Fruit fly (Drosophila melanogaster) whole organism, pupa: ENCODE data around the gene PIG-K.
A peak's percentile ranks its signal among the peaks of the same experiment; 100 is the strongest.

Source experiments
- CG10348 ChIP-seq: fragments of 200-800 bp; sonication (Bioruptor generic); IDR thresholded peaks from 2 replicates; pipeline ENCODE4 v1.3.6; 2022; ENCODE audit warnings: missing biosample characterization, missing genetic modification characterization
- CG12605 ChIP-seq: fragments of 200-800 bp; sonication (Bioruptor generic); IDR thresholded peaks from 2 replicates; pipeline ENCODE4 v1.3.6; 2022; ENCODE audit warnings: missing biosample characterization, missing genetic modification characterization
- CG13204 ChIP-seq: fragments of 200-800 bp; sonication (Bioruptor generic); optimal IDR thresholded peaks from 2 replicates; lab custom pipeline; 2018; ENCODE audit warnings: missing biosample characterization, mild to moderate bottlenecking, missing genetic modification characterization, moderate library complexity
- CG14655 ChIP-seq: fragments of 200-800 bp; sonication (Bioruptor generic); optimal IDR thresholded peaks from 3 replicates; lab custom pipeline; 2017; ENCODE audit warnings: mild to moderate bottlenecking, missing biosample characterization, missing genetic modification reagents, missing genetic modification characterization
- CG15710 ChIP-seq: fragments of 200-800 bp; sonication (Bioruptor generic); optimal IDR thresholded peaks from 2 replicates; lab custom pipeline; 2018; ENCODE audit warnings: missing biosample characterization, mild to moderate bottlenecking, missing genetic modification characterization, moderate library complexity
- CG17806 ChIP-seq: fragments of 200-800 bp; sonication (Bioruptor generic); optimal IDR thresholded peaks from 2 replicates; lab custom pipeline; 2018; ENCODE audit warnings: missing biosample characterization, mild to moderate bottlenecking, missing genetic modification characterization, moderate library complexity
- CG32121 ChIP-seq: fragments of 200-800 bp; sonication (Bioruptor generic); IDR thresholded peaks from 2 replicates; pipeline ENCODE4 v1.3.6; 2022; ENCODE audit warnings: missing biosample characterization, missing genetic modification characterization
- CG34367 ChIP-seq: fragments of 200-800 bp; sonication (Bioruptor generic); optimal IDR thresholded peaks from 2 replicates; lab custom pipeline; 2018; ENCODE audit warnings: missing biosample characterization, mild to moderate bottlenecking, missing genetic modification characterization
- CG4496 ChIP-seq: fragments of 200-800 bp; sonication (Bioruptor generic); IDR thresholded peaks from 3 replicates; pipeline ENCODE4 v1.3.6; 2022; ENCODE audit warnings: missing biosample characterization, missing genetic modification characterization
- CG8159 ChIP-seq: fragments of 200-800 bp; sonication (Bioruptor generic); optimal IDR thresholded peaks from 3 replicates; lab custom pipeline; 2018; ENCODE audit warnings: missing biosample characterization, mild to moderate bottlenecking, missing genetic modification characterization, moderate library complexity
- CG8301 ChIP-seq: fragments of 200-800 bp; sonication (Bioruptor generic); optimal IDR thresholded peaks from 2 replicates; lab custom pipeline; 2018; ENCODE audit warnings: missing biosample characterization, mild to moderate bottlenecking, missing genetic modification characterization
- CG9948 ChIP-seq: fragments of 200-800 bp; sonication (Bioruptor generic); optimal IDR thresholded peaks from 2 replicates; lab custom pipeline; 2018; ENCODE audit warnings: missing biosample characterization, mild to moderate bottlenecking, missing genetic modification characterization, moderate library complexity
- D1 ChIP-seq: fragments of 200-800 bp; sonication (Bioruptor generic); optimal IDR thresholded peaks from 2 replicates; lab custom pipeline; 2018; ENCODE audit warnings: missing biosample characterization, mild to moderate bottlenecking, missing genetic modification characterization, moderate library complexity
- EcR ChIP-seq: fragments of 200-800 bp; sonication (Bioruptor generic); optimal IDR thresholded peaks from 3 replicates; lab custom pipeline; 2019; ENCODE audit warnings: missing biosample characterization, missing genetic modification characterization, mild to moderate bottlenecking, moderate library complexity, missing genetic modification reagents
- Ets98B ChIP-seq: fragments of 200-800 bp; sonication (Bioruptor generic); IDR thresholded peaks from 2 replicates; pipeline ENCODE4 v1.3.6; 2022; ENCODE audit warnings: missing biosample characterization, missing genetic modification characterization
- Pif1A ChIP-seq: fragments of 200-800 bp; sonication (Bioruptor generic); optimal IDR thresholded peaks from 3 replicates; lab custom pipeline; 2016; ENCODE audit warnings: missing biosample characterization, missing genetic modification characterization
- Pif1B ChIP-seq: fragments of 200-800 bp; sonication (Bioruptor generic); optimal IDR thresholded peaks from 3 replicates; lab custom pipeline; 2016; ENCODE audit warnings: missing biosample characterization, missing genetic modification characterization
- Snoo ChIP-seq: fragments of 200-800 bp; sonication (Bioruptor generic); optimal IDR thresholded peaks from 3 replicates; lab custom pipeline; 2017; ENCODE audit warnings: missing biosample characterization, mild to moderate bottlenecking, missing genetic modification characterization, inconsistent platforms
- fd96Ca ChIP-seq: fragments of 200-800 bp; sonication (Bioruptor generic); IDR thresholded peaks from 3 replicates; pipeline ENCODE4 v1.3.6; 2022; ENCODE audit warnings: missing biosample characterization, missing genetic modification characterization
- gl ChIP-seq: fragments of 200-800 bp; sonication (Bioruptor generic); optimal IDR thresholded peaks from 2 replicates; lab custom pipeline; 2018; ENCODE audit warnings: missing biosample characterization, mild to moderate bottlenecking, missing genetic modification characterization
- rn ChIP-seq: fragments of 200-800 bp; sonication (Bioruptor generic); IDR thresholded peaks from 2 replicates; pipeline ENCODE4 v1.3.6; 2022; ENCODE audit warnings: missing biosample characterization, missing genetic modification characterization

Gene PIG-K

dm6 chrX:2036800-2037488 is 27.8 kb upstream of the PIG-K start:
- no peak for TF ChIP-seq fd96Ca (GFP tag; lab: Robert Waterston, UW)
- TF ChIP-seq Pif1B (GFP tag; lab: Kevin White, UChicago), result peak; percentile 1
- TF ChIP-seq CG4496, result no peak; the same call in 2 of the 3 replicates
- no peak; the same call in 1 of the 2 replicates for TF ChIP-seq Ets98B
- TF ChIP-seq CG8301 (tag; lab: Kevin White, UChicago), result peak; percentile 52
- no peak for TF ChIP-seq CG8159 (tag; lab: Kevin White, UChicago)
- TF ChIP-seq gl (tag; lab: Kevin White, UChicago), result no peak
- TF ChIP-seq EcR (GFP tag; lab: Kevin White, UChicago), result no peak
- TF ChIP-seq CG13204 (GFP tag; lab: Kevin White, UChicago), result no peak
- TF ChIP-seq rn (GFP tag; lab: Robert Waterston, UW), result no peak
- TF ChIP-seq CG15710 (tag; lab: Kevin White, UChicago), result no peak
- TF ChIP-seq Snoo, result no peak
- no peak for TF ChIP-seq CG17806 (tag; lab: Kevin White, UChicago)
- TF ChIP-seq CG12605 (GFP tag; lab: Robert Waterston, UW), result no peak
- no peak for TF ChIP-seq CG34367 (tag; lab: Kevin White, UChicago)
- no peak for TF ChIP-seq CG32121 (GFP tag; lab: Robert Waterston, UW)
- no peak for TF ChIP-seq D1 (tag; lab: Kevin White, UChicago)
- TF ChIP-seq Pif1A, result peak; percentile 19
- no peak for TF ChIP-seq CG10348 (GFP tag; lab: Robert Waterston, UW)
- TF ChIP-seq CG9948 (tag; lab: Kevin White, UChicago), result no peak
- peak; percentile 63 for TF ChIP-seq CG14655

dm6 chrX:2036383-2036782 is 27.2 kb upstream of the PIG-K start:
- no peak for TF ChIP-seq CG17806 (tag; lab: Kevin White, UChicago)
- TF ChIP-seq rn (GFP tag; lab: Robert Waterston, UW), result no peak
- no peak for TF ChIP-seq CG8159 (tag; lab: Kevin White, UChicago)
- TF ChIP-seq Snoo, result no peak
- TF ChIP-seq Pif1B (GFP tag; lab: Kevin White, UChicago), result no peak
- 0 out of 3 replicates have a peak, but pooled peaks have one; percentile 5 for TF ChIP-seq fd96Ca (GFP tag; lab: Robert Waterston, UW)
- TF ChIP-seq EcR (GFP tag; lab: Kevin White, UChicago), result no peak
- TF ChIP-seq Pif1A, result no peak
- no peak for TF ChIP-seq D1 (tag; lab: Kevin White, UChicago)
- peak; percentile 99 for TF ChIP-seq CG13204 (GFP tag; lab: Kevin White, UChicago)
- no peak for TF ChIP-seq CG10348 (GFP tag; lab: Robert Waterston, UW)
- TF ChIP-seq Ets98B, result peak; percentile 50; the same call in 1 of the 2 replicates
- no peak for TF ChIP-seq CG14655
- TF ChIP-seq CG9948 (tag; lab: Kevin White, UChicago), result no peak
- TF ChIP-seq CG8301 (tag; lab: Kevin White, UChicago), result no peak
- TF ChIP-seq CG34367 (tag; lab: Kevin White, UChicago), result no peak
- TF ChIP-seq CG15710 (tag; lab: Kevin White, UChicago), result no peak
- no peak for TF ChIP-seq gl (tag; lab: Kevin White, UChicago)
- TF ChIP-seq CG32121 (GFP tag; lab: Robert Waterston, UW), result 0 out of 2 replicates have a peak, but pooled peaks have one; percentile 34
- peak; percentile 80 for TF ChIP-seq CG4496
- TF ChIP-seq CG12605 (GFP tag; lab: Robert Waterston, UW), result 0 out of 2 replicates have a peak, but pooled peaks have one; percentile 8

dm6 chrX:2032821-2033436 is 23.8 kb upstream of the PIG-K start:
- 0 out of 2 replicates have a peak, but pooled peaks have one; percentile 11 for TF ChIP-seq CG32121 (GFP tag; lab: Robert Waterston, UW)
- TF ChIP-seq Snoo, result no peak
- no peak for TF ChIP-seq D1 (tag; lab: Kevin White, UChicago)
- TF ChIP-seq, all 21 proteins: peak for 1

dm6 chrX:2032160-2032801 is 23.1 kb upstream of the PIG-K start:
- TF ChIP-seq CG10348 (GFP tag; lab: Robert Waterston, UW) (no peak), CG34367 (tag; lab: Kevin White, UChicago) (no peak), CG8301 (tag; lab: Kevin White, UChicago) (peak; percentile 35), Pif1B (GFP tag; lab: Kevin White, UChicago) (no peak), EcR (GFP tag; lab: Kevin White, UChicago) (peak; percentile 61), CG14655 (peak; percentile 6), D1 (tag; lab: Kevin White, UChicago) (no peak), Pif1A (no peak)
- TF ChIP-seq, all 21 proteins: peak for 3

dm6 chrX:2031308-2031707 is 22.1 kb upstream of the PIG-K start:
- TF ChIP-seq CG13204 (GFP tag; lab: Kevin White, UChicago) (peak; percentile 26), CG15710 (tag; lab: Kevin White, UChicago) (no peak), rn (GFP tag; lab: Robert Waterston, UW) (no peak)
